Worm (Caenorhabditis elegans) whole organism, young adult: ENCODE data around the gene tyr-6.

Experiments
- ccch-3 ChIP-seq: fragments of 200-800 bp; sonication (Bioruptor generic); optimal IDR thresholded peaks from 2 replicates; lab custom pipeline; 2018; ENCODE audit warnings: mild to moderate bottlenecking, missing genetic modification characterization, missing compliant biosample characterization
- ceh-58 ChIP-seq: fragments of 200-800 bp; sonication (Bioruptor generic); IDR thresholded peaks from 2 replicates; pipeline ENCODE4 v1.3.6; 2022; ENCODE audit warnings: missing genetic modification characterization, missing compliant biosample characterization
- ceh-79 ChIP-seq: sonication (generic microtip); optimal IDR thresholded peaks from 2 replicates; lab custom pipeline; 2017; ENCODE audit warnings: mild to moderate bottlenecking, missing genetic modification characterization, missing compliant biosample characterization
- ekl-4 ChIP-seq: fragments of 200-800 bp; sonication (Bioruptor generic); IDR thresholded peaks from 2 replicates; pipeline ENCODE4 v1.3.6; 2022; ENCODE audit warnings: missing genetic modification reagents, missing genetic modification characterization, missing compliant biosample characterization
- lin-26 ChIP-seq: fragments of 200-800 bp; sonication (Bioruptor generic); IDR thresholded peaks from 2 replicates; pipeline ENCODE4 v1.3.6; 2022; ENCODE audit warnings: missing genetic modification reagents, missing genetic modification characterization, missing compliant biosample characterization
- lin-35 ChIP-seq, 3 experiments: fragments of 150-350 bp in 2 of 3; sonication (generic microtip) in 1 of 3; optimal IDR thresholded peaks; 2 replicates each; lab custom pipeline; 2014 to 2018; ENCODE audit warnings: missing biosample characterization in 3 of 3, missing genetic modification characterization in 3 of 3, missing genetic modification reagents in 3 of 3
- mel-28 ChIP-seq: sonication (generic microtip); optimal IDR thresholded peaks from 2 replicates; lab custom pipeline; 2016; ENCODE audit warnings: borderline replicate concordance, mild to moderate bottlenecking, missing genetic modification characterization, missing compliant biosample characterization
- mxl-1 ChIP-seq: sonication (generic microtip); optimal IDR thresholded peaks from 2 replicates; lab custom pipeline; 2016; ENCODE audit warnings: missing genetic modification characterization, missing compliant biosample characterization
- pbrm-1 ChIP-seq: fragments of 200-800 bp; sonication (Bioruptor generic); IDR thresholded peaks from 2 replicates; pipeline ENCODE4 v1.3.6; 2022; ENCODE audit warnings: missing genetic modification reagents, missing genetic modification characterization, missing compliant biosample characterization
- pha-4 ChIP-seq: fragments of 150-350 bp; sonication (generic microtip); optimal IDR thresholded peaks from 2 replicates; lab custom pipeline; 2014; ENCODE audit warnings: missing biosample characterization, missing genetic modification reagents, missing genetic modification characterization
- snpc-1.3 ChIP-seq: sonication (generic microtip); optimal IDR thresholded peaks from 2 replicates; lab custom pipeline; 2017; ENCODE audit warnings: missing genetic modification characterization, mild to moderate bottlenecking, missing compliant biosample characterization, antibody characterized with exemption, moderate library complexity, missing genotype, missing genetic modification reagents; ENCODE audit not compliant: insufficient read depth
- snpc-4 ChIP-seq, 5 experiments: fragments of 150-350 bp in 1 of 5; sonication (generic microtip) in 4 of 5; optimal IDR thresholded peaks; 2 replicates each; lab custom pipeline; 2014 to 2018; ENCODE audit warnings: missing genetic modification characterization in 5 of 5, missing biosample characterization in 3 of 5, antibody characterized with exemption in 2 of 5, mild to moderate bottlenecking in 2 of 5, missing compliant biosample characterization in 2 of 5, missing genotype in 2 of 5, moderate library complexity in 2 of 5, missing genetic modification reagents in 1 of 5
- unc-130 ChIP-seq: sonication (generic microtip); optimal IDR thresholded peaks from 2 replicates; lab custom pipeline; 2016; ENCODE audit warnings: missing genetic modification reagents, missing genetic modification characterization, missing compliant biosample characterization
- unc-62 ChIP-seq: fragments of 150-350 bp; optimal IDR thresholded peaks from 2 replicates; lab custom pipeline; 2014; ENCODE audit warnings: missing biosample characterization, missing genetic modification reagents, missing genetic modification characterization

ce11 chrIV:6464005-6464404 lies 16.3 kb upstream of the tyr-6 start, which contains the start of gene acr-25:
- no peak for TF ChIP-seq snpc-4 (GFP tag; optimal IDR thresholded peaks at IDR 0.05; lab: Kevin White, UChicago)
- TF ChIP-seq snpc-4 (tag; optimal IDR thresholded peaks at IDR 0.05; lab: Kevin White, UChicago): no peak
- no peak for TF ChIP-seq ccch-3
- TF ChIP-seq snpc-1.3 (tag; lab: Kevin White, UChicago): no peak
- TF ChIP-seq unc-62: no peak
- TF ChIP-seq pha-4 (tag; lab: Kevin White, UChicago): no peak
- TF ChIP-seq lin-26 (GFP tag; lab: Robert Waterston, UW): no peak
- TF ChIP-seq ceh-58 (GFP tag; lab: Robert Waterston, UW): no peak
- no peak for TF ChIP-seq pbrm-1
- TF ChIP-seq ekl-4: no peak
- TF ChIP-seq lin-35 (GFP tag; optimal IDR thresholded peaks at IDR 0.05; lab: Kevin White, UChicago): no peak
- no peak for TF ChIP-seq mxl-1 (tag; lab: Kevin White, UChicago)
- no peak for TF ChIP-seq mel-28 (tag; lab: Kevin White, UChicago)
- no peak for TF ChIP-seq unc-130 (GFP tag; lab: Kevin White, UChicago)
- no peak for TF ChIP-seq ceh-79 (tag; lab: Kevin White, UChicago)
